Worm (Caenorhabditis elegans): ENCODE data around the gene gck-1.

ce11 chrV:8984783-8985182 lies 37.2 kb downstream of the gck-1 start:
- TF ChIP-seq ceh-83 (GFP tag; optimal IDR thresholded peaks at IDR 0.05) (no peak), nhr-2 (tag; optimal IDR thresholded peaks at IDR 0.05) (no peak), snpc-4 (tag; optimal IDR thresholded peaks at IDR 0.05) (no peak), unc-62 (GFP tag; optimal IDR thresholded peaks at IDR 0.05) (no peak), nhr-76 (tag; optimal IDR thresholded peaks at IDR 0.05) (no peak)

All from whole organism, mixed stage, embryonic.